Worm (Caenorhabditis elegans): ENCODE data around the gene perm-4.

DNA sequence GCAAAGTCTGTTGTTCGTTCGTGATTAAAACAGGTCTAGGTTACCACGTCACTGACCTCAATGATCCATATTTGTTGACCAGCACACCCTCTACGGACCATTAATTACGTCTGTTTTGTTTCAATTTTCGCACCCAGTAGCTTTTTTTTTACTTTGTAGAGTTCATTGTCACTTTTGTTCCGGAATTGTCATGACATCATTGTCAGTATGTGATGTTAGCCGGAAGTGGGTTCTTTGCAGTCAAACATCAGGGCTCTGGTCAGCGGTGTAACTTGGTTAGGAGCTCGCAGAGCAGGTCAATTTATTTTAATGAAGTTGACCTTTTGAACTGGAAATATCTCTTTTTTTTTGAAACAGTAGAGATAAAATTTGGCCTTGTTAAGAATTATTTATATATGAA is 11.8 kb upstream of the perm-4 start, which contains the start of gene C44B12.6:
- TF ChIP-seq W03F9.2 (tag; optimal IDR thresholded peaks at IDR 0.05): no peak
- TF ChIP-seq him-1 (tag; optimal IDR thresholded peaks at IDR 0.05): no peak

Measured in whole organism, L4/young adult.